Worm (Caenorhabditis elegans) whole organism, L4 larva: ENCODE results near the gene T24D8.6.

ENCODE experiments used
- aly-2 ChIP-seq: sonication (generic microtip); optimal IDR thresholded peaks from 2 replicates; lab custom pipeline; 2018; ENCODE audit warnings: missing biosample characterization, missing genetic modification characterization
- lin-39 ChIP-seq: fragments of 150-350 bp; optimal IDR thresholded peaks from 2 replicates; lab custom pipeline; 2014; ENCODE audit warnings: missing biosample characterization, missing genetic modification reagents, missing genetic modification characterization

- no peak for TF ChIP-seq aly-2 (tag; lab: Kevin White, UChicago)
- no peak for TF ChIP-seq lin-39
Measured at ce11 chrX:2328873-2329272, 36.9 kb downstream of the T24D8.6 start.
